Worm (Caenorhabditis elegans) whole organism, young adult: ENCODE measurements around the gene W04G3.10.

Experiments used
- B0336.3 ChIP-seq: fragments of 200-800 bp; sonication (Bioruptor generic); IDR thresholded peaks from 2 replicates; pipeline ENCODE4 v1.3.6; 2022; ENCODE audit warnings: missing genetic modification characterization, missing compliant biosample characterization
- C17E4.6 ChIP-seq: fragments of 200-800 bp; sonication (Bioruptor generic); IDR thresholded peaks from 2 replicates; pipeline ENCODE4 v1.3.6; 2022; ENCODE audit warnings: missing genetic modification reagents, missing genetic modification characterization, missing compliant biosample characterization
- D2030.7 ChIP-seq: fragments of 200-800 bp; sonication (Bioruptor generic); IDR thresholded peaks from 2 replicates; pipeline ENCODE4 v1.3.6; 2022; ENCODE audit warnings: missing genetic modification reagents, missing genetic modification characterization, missing compliant biosample characterization
- F23B12.7 ChIP-seq: sonication (generic microtip); optimal IDR thresholded peaks from 2 replicates; lab custom pipeline; 2017; ENCODE audit warnings: missing genetic modification characterization, mild to moderate bottlenecking, missing compliant biosample characterization, antibody characterized with exemption, moderate library complexity; ENCODE audit not compliant: insufficient read depth
- F33H1.4 ChIP-seq: fragments of 200-800 bp; sonication (Bioruptor generic); IDR thresholded peaks from 2 replicates; pipeline ENCODE4 v1.3.6; 2022; ENCODE audit warnings: missing genetic modification reagents, missing genetic modification characterization, missing compliant biosample characterization
- F37B4.10 ChIP-seq: fragments of 200-800 bp; sonication (Bioruptor generic); IDR thresholded peaks from 2 replicates; pipeline ENCODE4 v1.3.6; 2022; ENCODE audit warnings: missing genetic modification characterization, missing compliant biosample characterization
- F49E8.2 ChIP-seq: sonication (generic microtip); optimal IDR thresholded peaks from 3 replicates; lab custom pipeline; 2017; ENCODE audit warnings: missing genetic modification characterization, mild to moderate bottlenecking, missing compliant biosample characterization, antibody characterized with exemption, moderate library complexity; ENCODE audit not compliant: insufficient read depth
- F55B11.4 ChIP-seq: sonication (generic microtip); optimal IDR thresholded peaks from 2 replicates; lab custom pipeline; 2016; ENCODE audit warnings: missing compliant biosample characterization, missing genetic modification characterization, borderline replicate concordance; ENCODE audit not compliant: insufficient read depth
- F57A8.1 ChIP-seq: fragments of 200-800 bp; sonication (Bioruptor generic); optimal IDR thresholded peaks from 2 replicates; lab custom pipeline; 2018; ENCODE audit warnings: mild to moderate bottlenecking, missing genetic modification characterization, moderate library complexity, missing compliant biosample characterization
- K12H6.12 ChIP-seq: fragments of 200-800 bp; sonication (Bioruptor generic); optimal IDR thresholded peaks from 2 replicates; lab custom pipeline; 2018; ENCODE audit warnings: mild to moderate bottlenecking, missing genetic modification characterization, missing compliant biosample characterization
- Y95B8A.8 ChIP-seq: fragments of 200-800 bp; sonication (Bioruptor generic); IDR thresholded peaks from 2 replicates; pipeline ENCODE4 v1.3.6; 2022; ENCODE audit warnings: missing genetic modification reagents, missing genetic modification characterization, missing compliant biosample characterization
- athp-1 ChIP-seq: sonication (generic microtip); optimal IDR thresholded peaks from 2 replicates; lab custom pipeline; 2017; ENCODE audit warnings: mild to moderate bottlenecking, missing genetic modification characterization, missing compliant biosample characterization
- attf-3 ChIP-seq: fragments of 200-800 bp; sonication (Bioruptor generic); conservative IDR thresholded peaks from 2 replicates; pipeline ENCODE4 v1.3.6; 2022; ENCODE audit warnings: missing genetic modification reagents, missing genetic modification characterization, missing compliant biosample characterization
- ccch-3 ChIP-seq: fragments of 200-800 bp; sonication (Bioruptor generic); optimal IDR thresholded peaks from 2 replicates; lab custom pipeline; 2018; ENCODE audit warnings: mild to moderate bottlenecking, missing genetic modification characterization, missing compliant biosample characterization
- ceh-100 ChIP-seq: fragments of 200-800 bp; sonication (Bioruptor generic); IDR thresholded peaks from 2 replicates; pipeline ENCODE4 v1.3.6; 2022; ENCODE audit warnings: missing genetic modification reagents, missing genetic modification characterization, missing compliant biosample characterization
- ceh-40 ChIP-seq: fragments of 200-800 bp; sonication (Bioruptor generic); IDR thresholded peaks from 2 replicates; pipeline ENCODE4 v1.3.6; 2022; ENCODE audit warnings: missing genetic modification characterization, missing compliant biosample characterization
- ceh-58 ChIP-seq: fragments of 200-800 bp; sonication (Bioruptor generic); IDR thresholded peaks from 2 replicates; pipeline ENCODE4 v1.3.6; 2022; ENCODE audit warnings: missing genetic modification characterization, missing compliant biosample characterization
- ceh-91 ChIP-seq: fragments of 200-800 bp; sonication (Bioruptor generic); IDR thresholded peaks from 2 replicates; pipeline ENCODE4 v1.3.6; 2022; ENCODE audit warnings: missing genetic modification reagents, missing genetic modification characterization, missing compliant biosample characterization
- dox-1 ChIP-seq: fragments of 200-800 bp; sonication (Bioruptor generic); IDR thresholded peaks from 2 replicates; pipeline ENCODE4 v1.3.6; 2022; ENCODE audit warnings: missing genetic modification reagents, missing genetic modification characterization, missing compliant biosample characterization
- dpff-1 ChIP-seq: sonication (generic microtip); optimal IDR thresholded peaks from 2 replicates; lab custom pipeline; 2017; ENCODE audit warnings: mild to moderate bottlenecking, missing genetic modification characterization, missing compliant biosample characterization
- egrh-3 ChIP-seq: fragments of 200-800 bp; sonication (Bioruptor generic); IDR thresholded peaks from 2 replicates; pipeline ENCODE4 v1.3.6; 2022; ENCODE audit warnings: missing genetic modification reagents, missing genetic modification characterization, missing compliant biosample characterization
- ekl-4 ChIP-seq: fragments of 200-800 bp; sonication (Bioruptor generic); IDR thresholded peaks from 2 replicates; pipeline ENCODE4 v1.3.6; 2022; ENCODE audit warnings: missing genetic modification reagents, missing genetic modification characterization, missing compliant biosample characterization
- gei-17 ChIP-seq: fragments of 200-800 bp; sonication (Bioruptor generic); optimal IDR thresholded peaks from 2 replicates; lab custom pipeline; 2018; ENCODE audit warnings: mild to moderate bottlenecking, missing genetic modification characterization, missing compliant biosample characterization
- him-1 ChIP-seq: sonication (generic microtip); optimal IDR thresholded peaks from 2 replicates; lab custom pipeline; 2016; ENCODE audit warnings: missing genotype, missing genetic modification reagents, missing genetic modification characterization, missing compliant biosample characterization
- hmg-20 ChIP-seq: fragments of 200-800 bp; sonication (Bioruptor generic); IDR thresholded peaks from 2 replicates; pipeline ENCODE4 v1.3.6; 2022; ENCODE audit warnings: missing genetic modification reagents, missing genetic modification characterization, missing compliant biosample characterization
- hrde-1 ChIP-seq: sonication (generic microtip); optimal IDR thresholded peaks from 2 replicates; lab custom pipeline; 2016; ENCODE audit warnings: missing genetic modification characterization, mild to moderate bottlenecking, missing compliant biosample characterization, moderate library complexity, missing genotype, missing genetic modification reagents, borderline replicate concordance
- lag-1 ChIP-seq: fragments of 200-800 bp; sonication (Bioruptor generic); IDR thresholded peaks from 2 replicates; pipeline ENCODE4 v1.3.6; 2022; ENCODE audit warnings: missing genetic modification reagents, missing genetic modification characterization, missing compliant biosample characterization
- lin-26 ChIP-seq: fragments of 200-800 bp; sonication (Bioruptor generic); IDR thresholded peaks from 2 replicates; pipeline ENCODE4 v1.3.6; 2022; ENCODE audit warnings: missing genetic modification reagents, missing genetic modification characterization, missing compliant biosample characterization
- lin-35 ChIP-seq, 3 experiments: fragments of 150-350 bp in 2 of 3; sonication (generic microtip) in 1 of 3; optimal IDR thresholded peaks; 2 replicates each; lab custom pipeline; 2014 to 2018; ENCODE audit warnings: missing biosample characterization in 3 of 3, missing genetic modification characterization in 3 of 3, missing genetic modification reagents in 3 of 3
- lin-40 ChIP-seq: sonication (generic microtip); optimal IDR thresholded peaks from 2 replicates; lab custom pipeline; 2016; ENCODE audit warnings: missing genetic modification characterization, mild to moderate bottlenecking, missing compliant biosample characterization, missing genotype, missing genetic modification reagents
- lsy-27 ChIP-seq: sonication (generic microtip); optimal IDR thresholded peaks from 2 replicates; lab custom pipeline; 2017; ENCODE audit warnings: missing genetic modification characterization, mild to moderate bottlenecking, missing compliant biosample characterization, antibody characterized with exemption, missing genotype, borderline replicate concordance; ENCODE audit not compliant: insufficient read depth
- madf-10 ChIP-seq: sonication (generic microtip); optimal IDR thresholded peaks from 2 replicates; lab custom pipeline; 2016; ENCODE audit warnings: mild to moderate bottlenecking, missing genetic modification characterization, missing compliant biosample characterization
- madf-6 ChIP-seq: fragments of 200-800 bp; sonication (Bioruptor generic); IDR thresholded peaks from 2 replicates; pipeline ENCODE4 v1.3.6; 2022; ENCODE audit warnings: missing genetic modification reagents, missing genetic modification characterization, missing compliant biosample characterization
- mxl-1 ChIP-seq: sonication (generic microtip); optimal IDR thresholded peaks from 2 replicates; lab custom pipeline; 2016; ENCODE audit warnings: missing genetic modification characterization, missing compliant biosample characterization
- nhr-120 ChIP-seq: fragments of 200-800 bp; sonication (Bioruptor generic); IDR thresholded peaks from 2 replicates; pipeline ENCODE4 v1.3.6; 2022; ENCODE audit warnings: missing genetic modification characterization, missing compliant biosample characterization
- nhr-90 ChIP-seq: sonication (generic microtip); optimal IDR thresholded peaks from 2 replicates; lab custom pipeline; 2016; ENCODE audit warnings: missing genotype, mild to moderate bottlenecking, missing genetic modification characterization, missing compliant biosample characterization
- pbrm-1 ChIP-seq: fragments of 200-800 bp; sonication (Bioruptor generic); IDR thresholded peaks from 2 replicates; pipeline ENCODE4 v1.3.6; 2022; ENCODE audit warnings: missing genetic modification reagents, missing genetic modification characterization, missing compliant biosample characterization
- snpc-1.3 ChIP-seq: sonication (generic microtip); optimal IDR thresholded peaks from 2 replicates; lab custom pipeline; 2017; ENCODE audit warnings: missing genetic modification characterization, mild to moderate bottlenecking, missing compliant biosample characterization, antibody characterized with exemption, moderate library complexity, missing genotype, missing genetic modification reagents; ENCODE audit not compliant: insufficient read depth
- tbp1 ChIP-seq: fragments of 200-800 bp; sonication (Bioruptor generic); optimal IDR thresholded peaks from 2 replicates; lab custom pipeline; 2018; ENCODE audit warnings: mild to moderate bottlenecking, missing genetic modification characterization, missing compliant biosample characterization
- tbx-9 ChIP-seq: sonication (generic microtip); optimal IDR thresholded peaks from 2 replicates; lab custom pipeline; 2016; ENCODE audit warnings: borderline replicate concordance, missing genetic modification characterization, inconsistent platforms, missing compliant biosample characterization
- unc-130 ChIP-seq: sonication (generic microtip); optimal IDR thresholded peaks from 2 replicates; lab custom pipeline; 2016; ENCODE audit warnings: missing genetic modification reagents, missing genetic modification characterization, missing compliant biosample characterization
- zfh-2 ChIP-seq: fragments of 200-800 bp; sonication (Bioruptor generic); conservative IDR thresholded peaks from 2 replicates; pipeline ENCODE4 v1.3.6; 2022; ENCODE audit warnings: missing genetic modification reagents, missing genetic modification characterization, missing compliant biosample characterization
- ztf-25 ChIP-seq: fragments of 200-800 bp; sonication (Bioruptor generic); IDR thresholded peaks from 2 replicates; pipeline ENCODE4 v1.3.6; 2022; ENCODE audit warnings: missing genetic modification reagents, missing genetic modification characterization, missing compliant biosample characterization

W04G3.10 gene

DNA sequence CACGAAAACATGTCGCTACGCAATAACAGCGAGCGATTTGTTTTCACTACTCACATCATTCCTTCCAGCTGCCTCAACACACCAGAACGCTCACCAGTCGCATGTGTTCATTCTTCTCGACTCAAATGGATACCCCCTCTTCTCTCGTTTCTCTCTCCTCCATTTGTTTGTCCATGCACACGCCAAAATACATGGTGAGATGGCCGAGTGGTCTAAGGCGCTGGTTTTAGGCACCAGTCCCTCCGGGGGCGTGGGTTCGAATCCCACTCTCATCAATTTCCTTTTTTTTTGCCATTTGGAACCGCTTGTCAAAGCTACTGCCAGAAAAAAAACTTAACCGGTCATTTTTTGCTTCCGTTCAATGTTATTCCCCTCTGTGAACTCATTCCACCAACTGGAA lies 17.4 kb upstream of the W04G3.10 start (continued):
- TF ChIP-seq lag-1 (GFP tag; lab: Robert Waterston, UW) (no peak), ccch-3 (GFP tag; lab: Kevin White, UChicago) (peak; percentile 15), F37B4.10 (no peak), ceh-40 (GFP tag; lab: Robert Waterston, UW) (no peak), madf-10 (tag; lab: Kevin White, UChicago) (peak; percentile 86), F33H1.4 (GFP tag; lab: Robert Waterston, UW) (0 out of 2 replicates have a peak, but pooled peaks have one; percentile 22), ceh-91 (GFP tag; lab: Robert Waterston, UW) (peak; percentile 25; the same call in 1 of the 2 replicates), snpc-1.3 (tag; lab: Kevin White, UChicago) (peak; percentile 21), athp-1 (peak; percentile 67), ceh-58 (0 out of 2 replicates have a peak, but pooled peaks have one; percentile 75), F49E8.2 (tag; lab: Kevin White, UChicago) (peak; percentile 13), ceh-100 (GFP tag; lab: Robert Waterston, UW) (peak; percentile 73), gei-17 (GFP tag; lab: Kevin White, UChicago) (peak; percentile 80), F23B12.7 (tag; lab: Kevin White, UChicago) (peak; percentile 61), ekl-4 (GFP tag; lab: Robert Waterston, UW) (peak; percentile 84), pbrm-1 (GFP tag; lab: Robert Waterston, UW) (peak; percentile 95), lin-35 (GFP tag; optimal IDR thresholded peaks at IDR 0.05; lab: Kevin White, UChicago) (peak in 1 of 3 experiments; percentile 75), lin-26 (GFP tag; lab: Robert Waterston, UW) (peak; percentile 83), lin-40 (tag; lab: Kevin White, UChicago) (peak; percentile 96), zfh-2 (GFP tag; lab: Robert Waterston, UW) (no peak), nhr-120 (GFP tag; lab: Robert Waterston, UW) (0 out of 2 replicates have a peak, but pooled peaks have one; percentile 48), mxl-1 (peak; percentile 78), K12H6.12 (tag; lab: Kevin White, UChicago) (peak; percentile 84), F57A8.1 (no peak), madf-6 (GFP tag; lab: Robert Waterston, UW) (no peak), egrh-3 (GFP tag; lab: Robert Waterston, UW) (peak; percentile 66), Y95B8A.8 (GFP tag; lab: Robert Waterston, UW) (no peak), ztf-25 (GFP tag; lab: Robert Waterston, UW) (peak; percentile 88; the same call in 1 of the 2 replicates), attf-3 (GFP tag; lab: Robert Waterston, UW) (0 out of 2 replicates have a peak, but pooled peaks have one; percentile 30), F55B11.4 (tag; lab: Kevin White, UChicago) (no peak), C17E4.6 (peak; percentile 64; the same call in 1 of the 2 replicates), tbp1 (GFP tag; lab: Kevin White, UChicago) (peak; percentile 93), nhr-90 (tag; lab: Kevin White, UChicago) (peak; percentile 89), him-1 (tag; lab: Kevin White, UChicago) (peak; percentile 94), D2030.7 (GFP tag; lab: Robert Waterston, UW) (peak; percentile 77), lsy-27 (tag; lab: Kevin White, UChicago) (no peak), B0336.3 (GFP tag; lab: Robert Waterston, UW) (peak; percentile 77; the same call in 1 of the 2 replicates), unc-130 (GFP tag; lab: Kevin White, UChicago) (no peak), hrde-1 (peak; percentile 69), dpff-1 (tag; lab: Kevin White, UChicago) (no peak), dox-1 (GFP tag; lab: Robert Waterston, UW) (peak; percentile 92), hmg-20 (GFP tag; lab: Robert Waterston, UW) (peak; percentile 88), tbx-9 (peak; percentile 18)
